Worm (Caenorhabditis elegans): ENCODE results near the gene Y53F4B.27.

DNA sequence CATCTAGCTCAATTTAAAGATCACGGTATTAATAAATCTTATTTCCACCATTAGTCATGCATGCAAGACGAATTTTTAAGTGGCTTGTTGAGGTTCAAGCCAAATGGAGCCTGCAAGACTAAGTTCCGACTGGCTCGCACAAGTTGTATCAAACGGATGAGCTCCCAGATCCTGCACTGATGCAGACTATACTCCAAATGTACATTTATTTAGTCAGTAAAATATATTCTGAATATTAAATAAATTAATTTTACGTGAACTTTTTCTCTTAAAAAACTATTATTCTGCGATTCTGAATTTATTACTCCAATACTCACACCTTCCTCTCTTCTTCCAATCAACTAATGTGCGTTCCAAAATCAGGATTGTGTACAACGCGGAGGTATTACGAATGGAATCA lies 29.9 kb downstream of the Y53F4B.27 start, which contains the start of gene Y53F4B.36:
- TF ChIP-seq ets-4 (tag; optimal IDR thresholded peaks at IDR 0.05) (no peak), ceh-9 (tag; optimal IDR thresholded peaks at IDR 0.05) (no peak), ama-1 (optimal IDR thresholded peaks at IDR 0.05) (no peak)
